Worm (Caenorhabditis elegans): ENCODE measurements around the gene C25E10.16.

The C25E10.16 gene

DNA sequence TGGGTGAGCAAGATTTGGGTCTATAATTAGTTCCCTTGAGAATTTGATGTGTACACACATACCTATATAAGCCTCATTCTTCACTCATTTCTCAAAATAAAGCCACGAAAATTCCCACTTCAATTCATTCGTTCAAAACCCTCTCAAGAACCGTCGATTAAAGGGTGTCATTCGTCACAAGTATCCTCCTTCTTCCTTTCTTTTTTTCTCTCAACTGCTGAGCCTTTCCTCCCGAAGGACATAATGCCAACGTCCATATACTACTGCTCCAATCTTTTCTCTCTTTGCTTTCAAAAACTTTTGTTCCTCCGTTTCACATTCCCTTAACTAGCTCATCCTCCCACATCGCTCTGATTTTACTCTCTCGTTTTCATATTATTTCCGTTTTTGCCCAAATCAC lies 32.8 kb upstream of the C25E10.16 start, which contains the start of gene T27E4.1:
Gene T27E4.1 (plus strand): TSS at position 137 of the 400 bp plus-strand sequence.
- no peak for TF ChIP-seq lin-35 (GFP tag; optimal IDR thresholded peaks at IDR 0.05)
- no peak for TF ChIP-seq ccch-3 (GFP tag; optimal IDR thresholded peaks at IDR 0.05)
- TF ChIP-seq ceh-27 (GFP tag; optimal IDR thresholded peaks at IDR 0.05) = peak; percentile 9

DNA sequence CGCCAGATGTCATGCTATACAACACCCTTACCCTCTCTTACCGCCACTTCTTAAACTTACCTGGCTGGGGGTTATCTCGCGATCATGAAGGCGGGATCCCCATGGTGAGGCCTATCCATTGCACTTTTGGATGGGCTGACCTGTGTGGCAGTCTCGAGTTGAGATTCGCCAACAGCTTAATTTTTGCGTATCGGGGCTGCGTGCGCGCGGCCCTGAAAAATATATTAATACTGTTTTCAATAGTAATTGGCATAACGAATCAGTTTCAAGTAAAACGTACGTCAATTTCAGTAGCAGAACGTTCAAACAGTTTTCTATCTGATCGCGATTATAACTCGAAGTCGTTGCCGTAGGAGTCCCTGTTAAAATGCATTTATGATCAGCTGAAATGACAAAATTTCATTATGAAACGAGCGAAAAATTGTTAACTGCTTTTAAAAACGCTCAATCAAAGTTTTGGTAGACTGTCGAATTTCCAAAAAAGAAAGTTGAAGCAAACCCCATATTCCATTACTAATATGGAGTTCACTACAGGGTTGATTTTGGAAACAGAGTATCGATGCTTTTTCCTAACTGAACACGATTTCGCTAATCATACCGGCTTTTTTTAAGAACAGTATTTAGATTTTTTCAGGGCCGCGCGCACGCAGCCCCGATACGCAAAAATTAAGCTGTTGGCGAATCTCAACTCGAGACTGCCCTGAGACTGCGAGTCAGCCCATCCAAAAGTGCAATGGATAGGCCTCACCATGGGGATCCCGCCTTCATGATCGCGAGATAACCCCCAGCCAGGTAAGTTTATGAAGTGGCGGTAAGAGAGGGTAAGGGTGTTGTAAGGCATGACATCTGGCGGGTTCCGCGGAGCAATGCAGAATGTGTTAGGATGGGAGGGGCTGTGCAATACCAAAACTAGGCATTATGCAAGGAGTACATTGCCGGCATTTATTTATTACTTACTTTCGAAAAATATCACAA lies 31.7 kb upstream of the C25E10.16 start:
- TF ChIP-seq ceh-100 (GFP tag; IDR thresholded peaks at IDR 0.05) (peak; percentile 16; the same call in 1 of the 2 replicates), tbp1 (GFP tag; optimal IDR thresholded peaks at IDR 0.05) (peak; percentile 49), rcor-1 (GFP tag; IDR thresholded peaks at IDR 0.05) (peak; percentile 54), madf-6 (GFP tag; IDR thresholded peaks at IDR 0.05) (peak; percentile 60), F49E8.2 (tag; optimal IDR thresholded peaks at IDR 0.05; ENCODE audit: insufficient read depth) (peak; percentile 2), mcd-1 (GFP tag; IDR thresholded peaks at IDR 0.05) (peak; percentile 39; the same call in 1 of the 2 replicates), aptf-3 (GFP tag; IDR thresholded peaks at IDR 0.05) (peak; percentile 81; the same call in 1 of the 2 replicates), lin-26 (GFP tag; IDR thresholded peaks at IDR 0.05) (peak; percentile 43; the same call in 1 of the 2 replicates), hmg-1.2 (GFP tag; IDR thresholded peaks at IDR 0.05) (peak; percentile 53), attf-6 (GFP tag; IDR thresholded peaks at IDR 0.05) (peak; percentile 77), snpc-1.1 (tag; optimal IDR thresholded peaks at IDR 0.05; ENCODE audit: insufficient read depth) (peak; percentile 79), hlh-12 (tag; optimal IDR thresholded peaks at IDR 0.05) (peak; percentile 30), ekl-4 (GFP tag; IDR thresholded peaks at IDR 0.05) (peak; percentile 61; the same call in 1 of the 2 replicates), dox-1 (GFP tag; IDR thresholded peaks at IDR 0.05) (peak; percentile 55), hmg-20 (GFP tag; IDR thresholded peaks at IDR 0.05) (peak; percentile 11; the same call in 1 of the 2 replicates), bed-1 (GFP tag; IDR thresholded peaks at IDR 0.05) (0 out of 2 replicates have a peak, but pooled peaks have one; percentile 62), D2030.7 (GFP tag; IDR thresholded peaks at IDR 0.05) (peak; percentile 48; the same call in 1 of the 2 replicates), Y56A3A.18 (GFP tag; IDR thresholded peaks at IDR 0.05) (peak; percentile 43; the same call in 1 of the 2 replicates), hsf-1 (GFP tag; IDR thresholded peaks at IDR 0.05) (peak; percentile 58), zfh-2 (GFP tag; conservative IDR thresholded peaks at IDR 0.05) (0 out of 2 replicates have a peak, but pooled peaks have one; percentile 36), snpc-4 (GFP tag; optimal IDR thresholded peaks at IDR 0.05) (peak; percentile 58), snpc-4 (tag; optimal IDR thresholded peaks at IDR 0.05) (peak in 3 of 4 experiments; percentile 53 to 79 (median 66))

DNA sequence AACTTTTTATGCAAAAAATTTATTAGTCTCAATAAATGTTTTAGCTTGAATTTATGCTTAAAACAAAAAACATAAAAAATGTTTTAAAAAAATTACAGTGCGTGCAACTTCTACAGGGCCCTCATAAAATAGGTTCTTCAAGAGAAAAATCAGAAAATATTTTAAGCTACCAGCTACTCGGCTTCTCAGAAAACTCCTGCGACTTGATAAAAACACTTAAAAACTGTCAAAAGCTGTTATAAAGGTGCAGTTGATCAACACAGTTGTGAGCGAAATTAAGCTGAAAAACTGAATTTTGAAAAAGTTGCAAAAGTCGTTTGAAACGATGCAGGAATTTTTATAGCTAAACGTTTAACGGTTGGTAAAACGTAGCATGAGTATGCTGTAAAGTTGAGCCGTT lies 29.4 kb upstream of the C25E10.16 start:
- TF ChIP-seq lsy-27 (tag; optimal IDR thresholded peaks at IDR 0.05; ENCODE audit: borderline replicate concordance, insufficient read depth) (no peak), ceh-40 (GFP tag; IDR thresholded peaks at IDR 0.05) (peak; percentile 69; the same call in 1 of the 2 replicates), ztf-26 (tag; optimal IDR thresholded peaks at IDR 0.05) (peak; percentile 48), let-607 (tag; optimal IDR thresholded peaks at IDR 0.05) (peak in 1 of 2 experiments; percentile 19), sptf-2 (GFP tag; optimal IDR thresholded peaks at IDR 0.05) (no peak), repo-1 (tag; optimal IDR thresholded peaks at IDR 0.05) (peak; percentile 10), ama-1 (optimal IDR thresholded peaks at IDR 0.05) (peak; percentile 82), ama-1 (GFP tag; optimal IDR thresholded peaks at IDR 0.05) (no peak), ztf-3 (GFP tag; optimal IDR thresholded peaks at IDR 0.05) (no peak), K12H6.12 (tag; optimal IDR thresholded peaks at IDR 0.05) (peak; percentile 24), mxl-1 (tag; optimal IDR thresholded peaks at IDR 0.05) (no peak), ztf-18 (tag; optimal IDR thresholded peaks at IDR 0.05) (no peak), zim-3 (tag; optimal IDR thresholded peaks at IDR 0.05) (peak; percentile 18), aptf-3 (GFP tag; IDR thresholded peaks at IDR 0.05) (0 out of 2 replicates have a peak, but pooled peaks have one; percentile 53), ceh-100 (GFP tag; IDR thresholded peaks at IDR 0.05) (peak; percentile 14; the same call in 1 of the 2 replicates), mcd-1 (GFP tag; IDR thresholded peaks at IDR 0.05) (no peak; the same call in 1 of the 2 replicates), F23B12.7 (tag; optimal IDR thresholded peaks at IDR 0.05; ENCODE audit: insufficient read depth) (no peak), efl-1 (GFP tag; optimal IDR thresholded peaks at IDR 0.05) (no peak), F37B4.10 (GFP tag; IDR thresholded peaks at IDR 0.05) (no peak), lin-26 (GFP tag; IDR thresholded peaks at IDR 0.05) (peak; percentile 37; the same call in 1 of the 2 replicates), sea-2 (GFP tag; IDR thresholded peaks at IDR 0.05) (no peak), nfyb-1 (GFP tag; IDR thresholded peaks at IDR 0.05) (peak; percentile 32)

Measured in whole organism, young adult.